Fruit fly (Drosophila melanogaster) whole organism, embryonic: ENCODE data around the gene CG5644.
A peak's percentile ranks its signal among the peaks of the same experiment; 100 is the strongest.

Experiments used
- B-H2 ChIP-seq: fragments of 200-800 bp; sonication (Bioruptor generic); optimal IDR thresholded peaks from 2 replicates; lab custom pipeline; 2018; ENCODE audit warnings: missing biosample characterization, mild to moderate bottlenecking, missing genetic modification characterization
- Blimp-1 ChIP-seq: fragments of 200-800 bp; sonication (Bioruptor generic); optimal IDR thresholded peaks from 3 replicates; lab custom pipeline; 2018; ENCODE audit warnings: missing biosample characterization, missing genetic modification characterization, mild to moderate bottlenecking, moderate library complexity, missing genetic modification reagents
- CG11085 ChIP-seq: fragments of 200-800 bp; sonication (Bioruptor generic); IDR thresholded peaks from 2 replicates; pipeline ENCODE4 v1.3.6; 2022; ENCODE audit warnings: missing biosample characterization, missing genetic modification characterization
- CG11398 ChIP-seq: fragments of 200-800 bp; sonication (Bioruptor generic); optimal IDR thresholded peaks from 2 replicates; lab custom pipeline; 2016; ENCODE audit warnings: missing biosample characterization, missing genetic modification characterization
- CG11696 ChIP-seq: fragments of 200-800 bp; sonication (Bioruptor generic); IDR thresholded peaks from 2 replicates; pipeline ENCODE4 v1.3.6; 2022; ENCODE audit warnings: missing biosample characterization, missing genetic modification characterization
- CG13775 ChIP-seq: fragments of 200-800 bp; sonication (Bioruptor generic); optimal IDR thresholded peaks from 3 replicates; lab custom pipeline; 2017; ENCODE audit warnings: missing biosample characterization, mild to moderate bottlenecking, missing genetic modification characterization
- CG13894 ChIP-seq: fragments of 200-800 bp; sonication (Bioruptor generic); optimal IDR thresholded peaks from 3 replicates; lab custom pipeline; 2018; ENCODE audit warnings: missing biosample characterization, mild to moderate bottlenecking, missing genetic modification characterization, moderate library complexity
- CG14710 ChIP-seq: fragments of 200-800 bp; sonication (Bioruptor generic); optimal IDR thresholded peaks from 3 replicates; lab custom pipeline; 2019; ENCODE audit warnings: missing biosample characterization, mild to moderate bottlenecking, missing genetic modification characterization, moderate library complexity
- CG15696 ChIP-seq: fragments of 200-800 bp; sonication (Bioruptor generic); optimal IDR thresholded peaks from 2 replicates; lab custom pipeline; 2019; ENCODE audit warnings: missing biosample characterization, mild to moderate bottlenecking, missing genetic modification characterization, moderate library complexity
- CG17361 ChIP-seq: fragments of 200-800 bp; sonication (Bioruptor generic); IDR thresholded peaks from 3 replicates; pipeline ENCODE4 v1.3.6; 2022; ENCODE audit warnings: missing biosample characterization, missing genetic modification characterization
- CG18476 ChIP-seq: fragments of 200-800 bp; sonication (Bioruptor generic); optimal IDR thresholded peaks from 2 replicates; lab custom pipeline; 2016; ENCODE audit warnings: missing biosample characterization, mild to moderate bottlenecking, missing genetic modification characterization
- CG18764 ChIP-seq: fragments of 200-800 bp; sonication (Bioruptor generic); optimal IDR thresholded peaks from 3 replicates; lab custom pipeline; 2016; ENCODE audit warnings: missing biosample characterization, missing genetic modification characterization
- CG3163 ChIP-seq: fragments of 200-800 bp; sonication (Bioruptor generic); optimal IDR thresholded peaks from 3 replicates; lab custom pipeline; 2016; ENCODE audit warnings: missing biosample characterization, missing genetic modification characterization
- CG3407 ChIP-seq: fragments of 200-800 bp; sonication (Bioruptor generic); optimal IDR thresholded peaks from 2 replicates; lab custom pipeline; 2018; ENCODE audit warnings: missing biosample characterization, mild to moderate bottlenecking, missing genetic modification characterization
- CG34224 ChIP-seq: fragments of 200-800 bp; sonication (Bioruptor generic); IDR thresholded peaks from 3 replicates; pipeline ENCODE4 v1.3.6; 2022; ENCODE audit warnings: missing biosample characterization, missing genetic modification characterization; ENCODE audit not compliant: partially characterized antibody
- CG4730 ChIP-seq: fragments of 200-800 bp; sonication (Bioruptor generic); IDR thresholded peaks from 2 replicates; pipeline ENCODE4 v1.3.6; 2022; ENCODE audit warnings: missing biosample characterization, missing genetic modification characterization
- CG5180 ChIP-seq: fragments of 200-800 bp; sonication (Bioruptor generic); optimal IDR thresholded peaks from 3 replicates; lab custom pipeline; 2017; ENCODE audit warnings: missing biosample characterization, missing genetic modification characterization, mild to moderate bottlenecking, moderate library complexity, missing genetic modification reagents
- CG6175 ChIP-seq: fragments of 200-800 bp; sonication (Bioruptor generic); IDR thresholded peaks from 3 replicates; pipeline ENCODE4 v1.3.6; 2022; ENCODE audit warnings: missing biosample characterization, missing genetic modification characterization
- CG6791 ChIP-seq: fragments of 200-800 bp; sonication (Bioruptor generic); IDR thresholded peaks from 3 replicates; pipeline ENCODE4 v1.3.6; 2022; ENCODE audit warnings: missing biosample characterization, missing genetic modification characterization; ENCODE audit not compliant: partially characterized antibody
- CG8924 ChIP-seq: fragments of 200-800 bp; optimal IDR thresholded peaks from 3 replicates; lab custom pipeline; 2019; ENCODE audit warnings: missing biosample characterization, mild to moderate bottlenecking, missing genetic modification characterization, moderate library complexity
- Deaf1 ChIP-seq: fragments of 200-800 bp; optimal IDR thresholded peaks from 3 replicates; lab custom pipeline; 2019; ENCODE audit warnings: missing biosample characterization, mild to moderate bottlenecking, missing genetic modification characterization, moderate library complexity
- HLH3B ChIP-seq: fragments of 200-800 bp; sonication (Bioruptor generic); IDR thresholded peaks from 2 replicates; pipeline ENCODE4 v1.3.6; 2022; ENCODE audit warnings: missing biosample characterization, missing genetic modification characterization
- HmgZ ChIP-seq: fragments of 200-800 bp; sonication (Bioruptor generic); optimal IDR thresholded peaks from 2 replicates; lab custom pipeline; 2018; ENCODE audit warnings: missing biosample characterization, mild to moderate bottlenecking, missing genetic modification characterization
- Hr51 ChIP-seq, 2 experiments: fragments of 200-800 bp; sonication (Bioruptor generic); optimal IDR thresholded peaks; 2 replicates in 1 of 2; 3 replicates in 1 of 2; lab custom pipeline; 2016 to 2018; ENCODE audit warnings: missing biosample characterization in 2 of 2, missing genetic modification characterization in 2 of 2, mild to moderate bottlenecking in 1 of 2, moderate library complexity in 1 of 2
- Kr ChIP-seq: fragments of 200-800 bp; sonication (Bioruptor generic); optimal IDR thresholded peaks from 2 replicates; lab custom pipeline; 2017; ENCODE audit warnings: missing biosample characterization, mild to moderate bottlenecking, missing genetic modification characterization
- Lhr ChIP-seq: fragments of 200-800 bp; sonication (Bioruptor generic); optimal IDR thresholded peaks from 3 replicates; lab custom pipeline; 2017; ENCODE audit warnings: mild to moderate bottlenecking, missing biosample characterization, missing genetic modification reagents, missing genetic modification characterization
- MTF-1 ChIP-seq: fragments of 200-800 bp; sonication (Bioruptor generic); optimal IDR thresholded peaks from 2 replicates; lab custom pipeline; 2018; ENCODE audit warnings: missing biosample characterization, mild to moderate bottlenecking, missing genetic modification characterization, borderline replicate concordance
- Meics ChIP-seq: fragments of 200-800 bp; sonication (Bioruptor generic); optimal IDR thresholded peaks from 2 replicates; lab custom pipeline; 2017; ENCODE audit warnings: missing biosample characterization, mild to moderate bottlenecking, missing genetic modification characterization
- NFAT ChIP-seq: fragments of 200-800 bp; sonication (Bioruptor generic); IDR thresholded peaks from 2 replicates; pipeline ENCODE4 v1.3.6; 2022; ENCODE audit warnings: missing biosample characterization, missing genetic modification characterization
- Nf-YB ChIP-seq: fragments of 200-800 bp; sonication (Bioruptor generic); optimal IDR thresholded peaks from 3 replicates; lab custom pipeline; 2019; ENCODE audit warnings: missing biosample characterization, mild to moderate bottlenecking, missing genetic modification characterization, moderate library complexity
- Taf1 ChIP-seq: fragments of 200-800 bp; sonication (Bioruptor generic); IDR thresholded peaks from 2 replicates; pipeline ENCODE4 v1.3.6; 2022; ENCODE audit warnings: missing biosample characterization, missing genetic modification characterization
- ac ChIP-seq: fragments of 200-800 bp; sonication (Bioruptor generic); optimal IDR thresholded peaks from 3 replicates; lab custom pipeline; 2017; ENCODE audit warnings: missing biosample characterization, mild to moderate bottlenecking, missing genetic modification characterization
- ara ChIP-seq: fragments of 200-800 bp; sonication (Bioruptor generic); IDR thresholded peaks from 2 replicates; pipeline ENCODE4 v1.3.6; 2022; ENCODE audit warnings: missing biosample characterization, missing genetic modification characterization
- bowl ChIP-seq: fragments of 200-800 bp; sonication (Bioruptor generic); IDR thresholded peaks from 2 replicates; pipeline ENCODE4 v1.3.6; 2022; ENCODE audit warnings: missing biosample characterization, missing genetic modification characterization
- bsh ChIP-seq, 2 experiments: fragments of 200-800 bp; sonication (Bioruptor generic); optimal IDR thresholded peaks; 2 replicates each; lab custom pipeline; 2017 to 2018; ENCODE audit warnings: mild to moderate bottlenecking in 2 of 2, missing biosample characterization in 2 of 2, missing genetic modification characterization in 2 of 2, moderate library complexity in 1 of 2
- chn ChIP-seq: fragments of 200-800 bp; sonication (Bioruptor generic); optimal IDR thresholded peaks from 2 replicates; lab custom pipeline; 2016; ENCODE audit warnings: missing biosample characterization, missing genetic modification characterization
- dmrt11E ChIP-seq: fragments of 200-800 bp; sonication (Bioruptor generic); optimal IDR thresholded peaks from 3 replicates; lab custom pipeline; 2018; ENCODE audit warnings: missing biosample characterization, mild to moderate bottlenecking, missing genetic modification characterization, moderate library complexity
- emc ChIP-seq: fragments of 200-800 bp; sonication (Bioruptor generic); optimal IDR thresholded peaks from 2 replicates; lab custom pipeline; 2016; ENCODE audit warnings: missing biosample characterization, missing genetic modification characterization
- fd102C ChIP-seq: fragments of 200-800 bp; sonication (Bioruptor generic); optimal IDR thresholded peaks from 2 replicates; lab custom pipeline; 2018; ENCODE audit warnings: missing biosample characterization, mild to moderate bottlenecking, missing genetic modification characterization, moderate library complexity
- ftz-f1 ChIP-seq: fragments of 200-800 bp; sonication (Bioruptor generic); optimal IDR thresholded peaks from 2 replicates; lab custom pipeline; 2016; ENCODE audit warnings: missing biosample characterization, missing genetic modification characterization
- gro ChIP-seq: fragments of 200-800 bp; sonication (Bioruptor generic); optimal IDR thresholded peaks from 2 replicates; lab custom pipeline; 2016; ENCODE audit warnings: missing biosample characterization, missing genetic modification characterization
- gt ChIP-seq: fragments of 200-800 bp; sonication (Bioruptor generic); IDR thresholded peaks from 2 replicates; pipeline ENCODE4 v1.3.6; 2022; ENCODE audit warnings: missing biosample characterization, missing genetic modification characterization
- her ChIP-seq: fragments of 200-800 bp; sonication (Bioruptor generic); optimal IDR thresholded peaks from 2 replicates; lab custom pipeline; 2016; ENCODE audit warnings: missing biosample characterization, missing genetic modification characterization
- lab ChIP-seq: fragments of 200-800 bp; sonication (Bioruptor generic); optimal IDR thresholded peaks from 3 replicates; lab custom pipeline; 2017; ENCODE audit warnings: missing biosample characterization, missing genetic modification characterization, mild to moderate bottlenecking, moderate library complexity, missing genetic modification reagents
- scrt ChIP-seq: fragments of 200-800 bp; sonication (Bioruptor generic); optimal IDR thresholded peaks from 2 replicates; lab custom pipeline; 2018; ENCODE audit warnings: missing biosample characterization, mild to moderate bottlenecking, missing genetic modification characterization, moderate library complexity
- sd ChIP-seq: fragments of 200-800 bp; sonication (Bioruptor generic); optimal IDR thresholded peaks from 3 replicates; lab custom pipeline; 2018; ENCODE audit warnings: missing biosample characterization, mild to moderate bottlenecking, missing genetic modification characterization, moderate library complexity
- sens-2 ChIP-seq: fragments of 200-800 bp; sonication (Bioruptor generic); IDR thresholded peaks from 2 replicates; pipeline ENCODE4 v1.3.6; 2022; ENCODE audit warnings: missing biosample characterization, missing genetic modification characterization
- slp2 ChIP-seq: fragments of 200-800 bp; sonication (Bioruptor generic); optimal IDR thresholded peaks from 2 replicates; lab custom pipeline; 2016; ENCODE audit warnings: missing biosample characterization, missing genetic modification characterization
- stwl ChIP-seq: fragments of 200-800 bp; sonication (Bioruptor generic); optimal IDR thresholded peaks from 3 replicates; lab custom pipeline; 2018; ENCODE audit warnings: missing biosample characterization, mild to moderate bottlenecking, missing genetic modification characterization, moderate library complexity
- trh ChIP-seq: fragments of 200-800 bp; sonication (Bioruptor generic); optimal IDR thresholded peaks from 2 replicates; lab custom pipeline; 2016; ENCODE audit warnings: missing biosample characterization, missing genetic modification characterization

The CG5644 gene

DNA sequence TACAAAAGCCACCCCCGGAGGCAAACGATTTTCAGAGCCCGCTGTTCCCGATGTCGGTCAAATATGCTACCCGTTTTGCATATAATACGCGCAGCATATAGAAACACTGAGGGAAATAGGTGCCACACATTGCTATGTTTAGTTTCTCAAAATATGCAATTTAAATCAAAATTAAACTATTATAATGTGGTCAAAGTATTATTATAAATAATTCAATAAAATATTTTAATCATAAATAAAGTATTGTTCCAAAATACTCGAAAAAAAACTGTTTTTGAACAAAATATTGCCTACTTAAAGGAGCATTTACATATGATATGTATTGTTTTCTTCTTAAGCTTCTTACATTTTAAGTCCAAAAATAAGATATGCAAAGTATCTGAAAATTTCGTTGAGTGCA lies 28.7 kb downstream of the CG5644 start (continued):
- TF ChIP-seq Deaf1, result no peak
- TF ChIP-seq stwl (tag; lab: Kevin White, UChicago), result no peak
- no peak for TF ChIP-seq CG34224 (GFP tag; lab: Robert Waterston, UW)
- TF ChIP-seq CG3163 (GFP tag; lab: Kevin White, UChicago), result no peak
- no peak for TF ChIP-seq bowl
- TF ChIP-seq Kr (GFP tag; lab: Kevin White, UChicago), result no peak
- TF ChIP-seq ara (GFP tag; lab: Robert Waterston, UW), result 0 out of 2 replicates have a peak, but pooled peaks have one; percentile 28
- peak; percentile 10 for TF ChIP-seq CG18764 (GFP tag; lab: Kevin White, UChicago)
- TF ChIP-seq ac (GFP tag; lab: Kevin White, UChicago), result no peak
- peak; percentile 20 for TF ChIP-seq dmrt11E (tag; lab: Kevin White, UChicago)
- TF ChIP-seq CG15696 (tag; lab: Kevin White, UChicago), result no peak
- no peak for TF ChIP-seq Lhr (GFP tag; lab: Kevin White, UChicago)
- no peak for TF ChIP-seq chn (GFP tag; lab: Kevin White, UChicago)
- no peak for TF ChIP-seq CG4730 (GFP tag; lab: Robert Waterston, UW)
- peak; percentile 61 for TF ChIP-seq CG14710
- no peak for TF ChIP-seq gro (GFP tag; lab: Kevin White, UChicago)
- no peak for TF ChIP-seq Taf1 (GFP tag; lab: Robert Waterston, UW)
- TF ChIP-seq CG6791 (GFP tag; lab: Robert Waterston, UW), result no peak
- TF ChIP-seq trh (GFP tag; lab: Kevin White, UChicago), result no peak
- TF ChIP-seq CG17361 (GFP tag; lab: Robert Waterston, UW), result peak; percentile 83
- peak; percentile 57 for TF ChIP-seq CG13894 (tag; lab: Kevin White, UChicago)
- peak; percentile 45; the same call in 1 of the 2 replicates for TF ChIP-seq HLH3B (GFP tag; lab: Robert Waterston, UW)
- no peak for TF ChIP-seq sens-2
- no peak for TF ChIP-seq ftz-f1 (GFP tag; lab: Kevin White, UChicago)
- TF ChIP-seq sd (tag; lab: Kevin White, UChicago), result peak; percentile 2
- peak; percentile 69 for TF ChIP-seq Blimp-1 (GFP tag; lab: Kevin White, UChicago)
- TF ChIP-seq her (GFP tag; lab: Kevin White, UChicago), result no peak
- peak; percentile 73 for TF ChIP-seq CG8924 (tag; lab: Kevin White, UChicago)
- TF ChIP-seq CG13775 (GFP tag; lab: Kevin White, UChicago), result peak; percentile 23
- no peak for TF ChIP-seq CG3407 (GFP tag; lab: Kevin White, UChicago)
- TF ChIP-seq lab, result peak; percentile 11
- peak; percentile 26 for TF ChIP-seq Nf-YB (GFP tag; lab: Kevin White, UChicago)
- TF ChIP-seq fd102C (GFP tag; lab: Kevin White, UChicago), result no peak
- peak in 1 of 2 experiments; percentile 74 for TF ChIP-seq Hr51 (GFP tag; optimal IDR thresholded peaks at IDR 0.05; lab: Kevin White, UChicago)
- TF ChIP-seq CG11696 (GFP tag; lab: Robert Waterston, UW), result no peak
- TF ChIP-seq B-H2 (GFP tag; lab: Kevin White, UChicago), result no peak
- no peak for TF ChIP-seq slp2 (GFP tag; lab: Kevin White, UChicago)
- no peak for TF ChIP-seq NFAT (GFP tag; lab: Robert Waterston, UW)
- TF ChIP-seq CG11398, result no peak
- TF ChIP-seq CG18476, result no peak
- TF ChIP-seq scrt, result peak; percentile 28
- peak; percentile 26 for TF ChIP-seq CG5180
- TF ChIP-seq CG6175, result no peak
- TF ChIP-seq emc (GFP tag; lab: Kevin White, UChicago), result no peak
- no peak for TF ChIP-seq HmgZ (tag; lab: Kevin White, UChicago)
- TF ChIP-seq bsh (GFP tag; optimal IDR thresholded peaks at IDR 0.05; lab: Kevin White, UChicago), result peak in 1 of 2 experiments; percentile 62
- peak; percentile 64 for TF ChIP-seq Meics (GFP tag; lab: Kevin White, UChicago)
- no peak for TF ChIP-seq gt (GFP tag; lab: Robert Waterston, UW)
- TF ChIP-seq CG11085 (GFP tag; lab: Robert Waterston, UW), result no peak
- no peak for TF ChIP-seq MTF-1 (GFP tag; lab: Kevin White, UChicago)
